Fruit fly (Drosophila melanogaster): Measurements from ENCODE around the gene CG13623.

Gene CG13623

dm6 chr3R:24566756-24567426 is 36.5 kb upstream of the CG13623 start:
- TF ChIP-seq pan (optimal IDR thresholded peaks at IDR 0.05) (no peak), CG8478 (optimal IDR thresholded peaks at IDR 0.05) (no peak), Dll (optimal IDR thresholded peaks at IDR 0.05) (no peak), psq (optimal IDR thresholded peaks at IDR 0.05) (no peak), EcR (GFP tag; optimal IDR thresholded peaks at IDR 0.05) (no peak), usp (GFP tag; optimal IDR thresholded peaks at IDR 0.05) (no peak)

- TF ChIP-seq CG8478 (optimal IDR thresholded peaks at IDR 0.05) (no peak), pan (optimal IDR thresholded peaks at IDR 0.05) (no peak)
These were observed 35.4 kb upstream of the CG13623 start for dm6 chr3R:24565748-24566239.

- TF ChIP-seq usp (GFP tag; optimal IDR thresholded peaks at IDR 0.05) (no peak), CG8478 (optimal IDR thresholded peaks at IDR 0.05) (no peak), Dll (optimal IDR thresholded peaks at IDR 0.05) (no peak), psq (optimal IDR thresholded peaks at IDR 0.05) (no peak), pan (optimal IDR thresholded peaks at IDR 0.05) (no peak), EcR (GFP tag; optimal IDR thresholded peaks at IDR 0.05) (no peak)
These were observed 34.5 kb upstream of the CG13623 start for dm6 chr3R:24564799-24565344.

- TF ChIP-seq pan (optimal IDR thresholded peaks at IDR 0.05) (no peak), Dll (optimal IDR thresholded peaks at IDR 0.05) (no peak), EcR (GFP tag; optimal IDR thresholded peaks at IDR 0.05) (no peak), CG8478 (optimal IDR thresholded peaks at IDR 0.05) (no peak), psq (optimal IDR thresholded peaks at IDR 0.05) (no peak), usp (GFP tag; optimal IDR thresholded peaks at IDR 0.05) (no peak)
These were observed 33.9 kb upstream of the CG13623 start for dm6 chr3R:24564191-24564798.

- TF ChIP-seq usp (GFP tag; optimal IDR thresholded peaks at IDR 0.05) (no peak), CG8478 (optimal IDR thresholded peaks at IDR 0.05) (no peak), EcR (GFP tag; optimal IDR thresholded peaks at IDR 0.05) (no peak), pan (optimal IDR thresholded peaks at IDR 0.05) (no peak), Dll (optimal IDR thresholded peaks at IDR 0.05) (no peak), psq (optimal IDR thresholded peaks at IDR 0.05) (no peak)
These were observed 32.9 kb upstream of the CG13623 start for dm6 chr3R:24563039-24563825.

- TF ChIP-seq EcR (GFP tag; optimal IDR thresholded peaks at IDR 0.05) (no peak), Dll (optimal IDR thresholded peaks at IDR 0.05) (no peak), psq (optimal IDR thresholded peaks at IDR 0.05) (no peak)
These were observed 32.1 kb upstream of the CG13623 start for dm6 chr3R:24562323-24563025.

- no peak for TF ChIP-seq pan (optimal IDR thresholded peaks at IDR 0.05)
- TF ChIP-seq CG8478 (optimal IDR thresholded peaks at IDR 0.05): peak; percentile 28
- no peak for TF ChIP-seq Dll (optimal IDR thresholded peaks at IDR 0.05)
These were observed 26.7 kb upstream of the CG13623 start for dm6 chr3R:24557020-24557465.

- TF ChIP-seq pan (optimal IDR thresholded peaks at IDR 0.05) (no peak), psq (optimal IDR thresholded peaks at IDR 0.05) (no peak), EcR (GFP tag; optimal IDR thresholded peaks at IDR 0.05) (no peak), Dll (optimal IDR thresholded peaks at IDR 0.05) (no peak), usp (GFP tag; optimal IDR thresholded peaks at IDR 0.05) (no peak), CG8478 (optimal IDR thresholded peaks at IDR 0.05) (no peak)
These were observed 26.2 kb upstream of the CG13623 start for dm6 chr3R:24556554-24556953.

dm6 chr3R:24555932-24556331 is 25.6 kb upstream of the CG13623 start:
- no peak for TF ChIP-seq usp (GFP tag; optimal IDR thresholded peaks at IDR 0.05)
- no peak for TF ChIP-seq pan (optimal IDR thresholded peaks at IDR 0.05)
- TF ChIP-seq EcR (GFP tag; optimal IDR thresholded peaks at IDR 0.05): no peak
- no peak for TF ChIP-seq CG8478 (optimal IDR thresholded peaks at IDR 0.05)
- no peak for TF ChIP-seq psq (optimal IDR thresholded peaks at IDR 0.05)
- no peak for TF ChIP-seq Dll (optimal IDR thresholded peaks at IDR 0.05)

dm6 chr3R:24555150-24555549 is 24.8 kb upstream of the CG13623 start:
- TF ChIP-seq psq (optimal IDR thresholded peaks at IDR 0.05) (no peak), EcR (GFP tag; optimal IDR thresholded peaks at IDR 0.05) (no peak), usp (GFP tag; optimal IDR thresholded peaks at IDR 0.05) (no peak), Dll (optimal IDR thresholded peaks at IDR 0.05) (no peak), pan (optimal IDR thresholded peaks at IDR 0.05) (no peak), CG8478 (optimal IDR thresholded peaks at IDR 0.05) (no peak)

dm6 chr3R:24550802-24551391 is 20.5 kb upstream of the CG13623 start:
- TF ChIP-seq psq (optimal IDR thresholded peaks at IDR 0.05) (no peak), usp (GFP tag; optimal IDR thresholded peaks at IDR 0.05) (no peak), Dll (optimal IDR thresholded peaks at IDR 0.05) (no peak), pan (optimal IDR thresholded peaks at IDR 0.05) (no peak), EcR (GFP tag; optimal IDR thresholded peaks at IDR 0.05) (no peak), CG8478 (optimal IDR thresholded peaks at IDR 0.05) (no peak)

All from whole organism.